Worm (Caenorhabditis elegans): ENCODE data around the gene srg-33.

DNA sequence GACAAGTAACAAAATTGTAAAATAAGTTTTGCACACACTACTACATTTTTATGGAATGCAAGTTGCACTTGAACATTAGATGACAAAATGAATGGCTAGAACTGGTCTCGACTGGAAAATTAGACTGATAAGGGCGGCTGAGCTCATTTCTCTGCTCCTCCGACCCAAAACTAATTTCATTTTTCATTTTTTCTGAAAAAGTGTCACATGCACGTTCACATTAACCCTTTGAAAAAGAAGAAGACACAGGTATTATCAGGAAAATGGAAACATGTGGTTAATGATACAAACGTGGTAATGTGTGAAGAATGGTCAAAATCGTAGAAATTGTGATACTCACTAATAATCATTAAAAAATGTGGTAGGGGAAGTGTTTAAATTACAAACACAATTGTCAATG lies 15.1 kb downstream of the srg-33 start:
- TF ChIP-seq ama-1 (optimal IDR thresholded peaks at IDR 0.05), result no peak
- no peak for TF ChIP-seq ama-1 (GFP tag; optimal IDR thresholded peaks at IDR 0.05)
- TF ChIP-seq dpl-1 (GFP tag; optimal IDR thresholded peaks at IDR 0.05), result no peak
- TF ChIP-seq ztf-28 (GFP tag; IDR thresholded peaks at IDR 0.05), result no peak
